Fruit fly (Drosophila melanogaster): ENCODE measurements around the gene Mitofilin.

Mitofilin gene

dm6 chr3R:21992909-21993308 is 30.2 kb downstream of the Mitofilin start (continued):
- peak; percentile 55 for TF ChIP-seq CG4318 (GFP tag; optimal IDR thresholded peaks at IDR 0.05)
- TF ChIP-seq CG6854 (GFP tag; optimal IDR thresholded peaks at IDR 0.05): no peak
- peak; percentile 6 for TF ChIP-seq CG9139 (GFP tag; optimal IDR thresholded peaks at IDR 0.05)
- TF ChIP-seq ss (GFP tag; optimal IDR thresholded peaks at IDR 0.05): peak in 1 of 2 experiments; percentile 11
- TF ChIP-seq dsx (GFP tag; optimal IDR thresholded peaks at IDR 0.05; ENCODE audit: poor library complexity, severe bottlenecking): peak; percentile 52
- peak; percentile 72 for TF ChIP-seq CG31627 (GFP tag; optimal IDR thresholded peaks at IDR 0.05)
- peak; percentile 64 for TF ChIP-seq CG3919 (GFP tag; optimal IDR thresholded peaks at IDR 0.05)
- peak; percentile 58 for TF ChIP-seq acj6 (GFP tag; optimal IDR thresholded peaks at IDR 0.05)
- TF ChIP-seq CG7368 (GFP tag; optimal IDR thresholded peaks at IDR 0.05): peak; percentile 24
- TF ChIP-seq CG10669 (GFP tag; optimal IDR thresholded peaks at IDR 0.05): peak; percentile 60
- TF ChIP-seq CG16779 (tag; optimal IDR thresholded peaks at IDR 0.05): no peak
- peak; percentile 51 for TF ChIP-seq CG3032 (tag; optimal IDR thresholded peaks at IDR 0.05)
- no peak for TF ChIP-seq Eip93F (GFP tag; optimal IDR thresholded peaks at IDR 0.05)
- TF ChIP-seq Hr39 (GFP tag; optimal IDR thresholded peaks at IDR 0.05): peak; percentile 71
- TF ChIP-seq Lpt (GFP tag; optimal IDR thresholded peaks at IDR 0.05): peak; percentile 29
- peak; percentile 36 for TF ChIP-seq Sox15 (GFP tag; optimal IDR thresholded peaks at IDR 0.05)
- TF ChIP-seq spab (GFP tag; optimal IDR thresholded peaks at IDR 0.05): peak; percentile 2
- TF ChIP-seq Blimp-1 (GFP tag; optimal IDR thresholded peaks at IDR 0.05): no peak
- peak; percentile 72 for TF ChIP-seq achi (GFP tag; optimal IDR thresholded peaks at IDR 0.05)
- peak; percentile 64 for TF ChIP-seq net (GFP tag; optimal IDR thresholded peaks at IDR 0.05)
- TF ChIP-seq CG1621 (tag; optimal IDR thresholded peaks at IDR 0.05): peak; percentile 27
- peak; percentile 32 for TF ChIP-seq CG11762 (GFP tag; optimal IDR thresholded peaks at IDR 0.05; ENCODE audit: insufficient read depth)
- peak; percentile 47 for TF ChIP-seq CG10631 (GFP tag; optimal IDR thresholded peaks at IDR 0.05)
- TF ChIP-seq pdm3 (GFP tag; optimal IDR thresholded peaks at IDR 0.05): peak; percentile 75
- peak; percentile 83 for TF ChIP-seq CG32006 (GFP tag; optimal IDR thresholded peaks at IDR 0.05)
- TF ChIP-seq CG6276 (GFP tag; optimal IDR thresholded peaks at IDR 0.05): peak; percentile 66
- peak; percentile 89 for TF ChIP-seq Hr4 (GFP tag; optimal IDR thresholded peaks at IDR 0.05)

- TF ChIP-seq svp (GFP tag) (peak; percentile 64), spab (GFP tag; optimal IDR thresholded peaks at IDR 0.05) (no peak)
Measured at dm6 chr3R:21991603-21992002, 31.5 kb downstream of the Mitofilin start.

- TF ChIP-seq fd85E (GFP tag; optimal IDR thresholded peaks at IDR 0.05) (no peak), Sox15 (GFP tag; optimal IDR thresholded peaks at IDR 0.05) (no peak), CG8119 (GFP tag; IDR thresholded peaks at IDR 0.05) (peak; percentile 62), CG6276 (GFP tag; optimal IDR thresholded peaks at IDR 0.05) (peak; percentile 53), eg (GFP tag; IDR thresholded peaks at IDR 0.05) (peak; percentile 54; the same call in 2 of the 3 replicates), CG6163 (GFP tag; IDR thresholded peaks at IDR 0.05) (0 out of 3 replicates have a peak, but pooled peaks have one; percentile 8)
Measured at dm6 chr3R:21989770-21990169, 33.4 kb downstream of the Mitofilin start.

- TF ChIP-seq net (GFP tag; optimal IDR thresholded peaks at IDR 0.05) (no peak), acj6 (GFP tag; optimal IDR thresholded peaks at IDR 0.05) (no peak), lz (GFP tag; optimal IDR thresholded peaks at IDR 0.05) (no peak), CG7368 (GFP tag; optimal IDR thresholded peaks at IDR 0.05) (no peak), dsx (GFP tag; optimal IDR thresholded peaks at IDR 0.05; ENCODE audit: poor library complexity, severe bottlenecking) (no peak), CG8632 (GFP tag; optimal IDR thresholded peaks at IDR 0.05) (no peak), CG11762 (GFP tag; optimal IDR thresholded peaks at IDR 0.05; ENCODE audit: insufficient read depth) (no peak), CG3032 (tag; optimal IDR thresholded peaks at IDR 0.05) (no peak), spab (GFP tag; optimal IDR thresholded peaks at IDR 0.05) (no peak), esn (GFP tag; optimal IDR thresholded peaks at IDR 0.05) (no peak), Gug (GFP tag; IDR thresholded peaks at IDR 0.05) (peak; percentile 31; the same call in 1 of the 2 replicates), CG32006 (GFP tag; optimal IDR thresholded peaks at IDR 0.05) (peak; percentile 73), eg (GFP tag; IDR thresholded peaks at IDR 0.05) (peak; percentile 61; the same call in 2 of the 3 replicates), CG8119 (GFP tag; IDR thresholded peaks at IDR 0.05) (peak; percentile 57; the same call in 1 of the 3 replicates), Hr38 (GFP tag; optimal IDR thresholded peaks at IDR 0.05) (no peak), Eip93F (GFP tag; optimal IDR thresholded peaks at IDR 0.05) (no peak), CG11294 (GFP tag; IDR thresholded peaks at IDR 0.05) (no peak), CG1621 (tag; optimal IDR thresholded peaks at IDR 0.05) (no peak), CG10669 (GFP tag; optimal IDR thresholded peaks at IDR 0.05) (no peak), achi (GFP tag; optimal IDR thresholded peaks at IDR 0.05) (peak; percentile 16), Ets96B (tag; optimal IDR thresholded peaks at IDR 0.05) (no peak), OdsH (GFP tag; optimal IDR thresholded peaks at IDR 0.05) (peak; percentile 4), Hr4 (GFP tag; optimal IDR thresholded peaks at IDR 0.05) (peak; percentile 40), CG11902 (GFP tag; optimal IDR thresholded peaks at IDR 0.05) (no peak), Blimp-1 (GFP tag; optimal IDR thresholded peaks at IDR 0.05) (no peak), Sox102F (GFP tag; optimal IDR thresholded peaks at IDR 0.05) (no peak), svp (GFP tag) (peak; percentile 23), CG10631 (GFP tag; optimal IDR thresholded peaks at IDR 0.05) (peak; percentile 4), Smox (GFP tag; optimal IDR thresholded peaks at IDR 0.05) (no peak)
Measured at dm6 chr3R:21987546-21987945, 35.6 kb downstream of the Mitofilin start.

All from whole organism, prepupa.